Fruit fly (Drosophila melanogaster): Measurements from ENCODE around the gene zpg.
A peak's percentile ranks its signal among the peaks of the same experiment; 100 is the strongest.

The zpg gene

DNA sequence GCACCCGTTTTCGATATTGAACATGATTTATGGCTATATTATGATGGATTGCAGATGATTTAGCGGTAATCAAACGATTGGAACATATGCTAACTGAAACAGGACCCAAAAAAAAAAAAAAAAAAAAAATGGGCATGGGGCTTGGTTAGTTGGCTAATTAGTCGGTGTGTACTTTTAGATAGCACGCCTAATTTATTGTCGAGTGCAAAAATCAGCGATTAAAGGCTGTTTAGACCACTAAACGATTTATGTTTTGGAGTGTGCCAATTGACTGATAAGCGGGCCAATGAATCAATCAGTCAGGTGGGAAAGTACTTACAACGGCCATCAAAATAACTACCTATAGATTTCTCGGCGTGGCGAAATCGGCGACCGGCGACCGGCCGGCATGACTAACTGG lies 9.3 kb upstream of the zpg start:
- TF ChIP-seq CG32264 (GFP tag; optimal IDR thresholded peaks at IDR 0.05) (no peak), Vsx2 (GFP tag; optimal IDR thresholded peaks at IDR 0.05; ENCODE audit: partially characterized antibody) (peak; percentile 3)

DNA sequence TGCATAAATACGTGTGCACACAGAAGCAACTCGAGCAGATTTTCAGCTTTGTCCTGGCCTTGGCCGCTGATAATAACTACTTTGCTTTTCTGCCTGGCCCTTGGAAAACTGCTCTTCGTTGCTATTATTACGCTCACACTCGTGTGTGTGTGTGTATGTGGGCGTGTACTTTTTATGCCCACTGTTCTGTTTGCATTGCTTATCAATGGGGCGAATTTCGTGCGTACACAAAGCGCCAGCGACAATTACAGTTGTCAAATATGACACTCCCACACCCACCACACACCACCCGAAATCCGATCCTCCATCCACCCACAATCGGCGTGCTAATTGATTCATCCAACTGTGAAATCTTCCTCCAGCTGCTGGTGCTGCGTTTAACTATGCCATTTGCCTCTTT lies 6.8 kb upstream of the zpg start:
- TF ChIP-seq sv (GFP tag; optimal IDR thresholded peaks at IDR 0.05) (no peak), Myc (optimal IDR thresholded peaks at IDR 0.05) (no peak), GATAd (GFP tag; optimal IDR thresholded peaks at IDR 0.05) (no peak), Hr83 (GFP tag; optimal IDR thresholded peaks at IDR 0.05; ENCODE audit: poor library complexity, severe bottlenecking) (no peak), dmrt93B (GFP tag; optimal IDR thresholded peaks at IDR 0.05) (no peak), foxo (GFP tag; optimal IDR thresholded peaks at IDR 0.05) (no peak), HLH106 (tag; optimal IDR thresholded peaks at IDR 0.05) (no peak), sage (GFP tag; optimal IDR thresholded peaks at IDR 0.05) (no peak), lola (GFP tag; optimal IDR thresholded peaks at IDR 0.05) (no peak), rgr (GFP tag; optimal IDR thresholded peaks at IDR 0.05) (no peak), Rel (GFP tag; optimal IDR thresholded peaks at IDR 0.05) (no peak), Rel (tag; optimal IDR thresholded peaks at IDR 0.05) (no peak), h (GFP tag; optimal IDR thresholded peaks at IDR 0.05) (no peak), Jra (GFP tag; optimal IDR thresholded peaks at IDR 0.05) (no peak)

DNA sequence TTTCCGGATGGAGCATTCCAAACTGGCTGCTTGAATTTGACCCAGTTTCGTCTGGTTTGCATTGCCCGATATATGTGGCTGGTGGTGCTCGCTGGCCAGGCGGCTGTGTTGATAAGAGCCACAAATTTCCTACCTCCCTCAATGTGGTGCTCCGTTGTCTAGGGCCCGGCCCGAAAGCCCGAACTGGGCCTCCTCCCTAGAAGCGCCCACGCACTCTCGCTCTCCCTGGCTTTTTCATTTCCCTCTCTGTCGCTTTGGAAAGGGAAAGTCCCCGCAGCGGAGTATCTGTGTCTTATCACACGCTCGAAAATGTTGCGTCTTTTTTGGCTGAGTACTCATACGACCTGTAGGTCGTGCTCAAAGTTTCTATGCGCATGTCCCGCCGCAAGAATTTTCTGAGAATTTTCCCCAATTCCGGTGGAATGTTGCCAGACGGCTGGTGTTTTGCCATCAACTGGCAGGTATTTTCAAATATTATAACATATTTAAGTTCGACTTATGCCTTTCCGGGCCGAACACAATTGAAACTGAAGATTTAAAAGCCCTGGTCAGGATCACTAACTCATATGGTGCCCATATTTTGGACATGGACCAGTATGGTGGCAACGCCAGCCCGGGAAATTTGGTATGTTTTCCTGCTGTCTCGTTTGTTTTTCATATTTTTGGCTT lies 3.2 kb upstream of the zpg start, which contains the start of gene axed:
TSS of gene axed (plus strand) at position 442 of the 669 bp plus-strand sequence.
- TF ChIP-seq Rel (GFP tag; optimal IDR thresholded peaks at IDR 0.05) (no peak), Rel (tag; optimal IDR thresholded peaks at IDR 0.05) (peak; percentile 27), CrebA (GFP tag; optimal IDR thresholded peaks at IDR 0.05; ENCODE audit: borderline replicate concordance) (no peak)

DNA sequence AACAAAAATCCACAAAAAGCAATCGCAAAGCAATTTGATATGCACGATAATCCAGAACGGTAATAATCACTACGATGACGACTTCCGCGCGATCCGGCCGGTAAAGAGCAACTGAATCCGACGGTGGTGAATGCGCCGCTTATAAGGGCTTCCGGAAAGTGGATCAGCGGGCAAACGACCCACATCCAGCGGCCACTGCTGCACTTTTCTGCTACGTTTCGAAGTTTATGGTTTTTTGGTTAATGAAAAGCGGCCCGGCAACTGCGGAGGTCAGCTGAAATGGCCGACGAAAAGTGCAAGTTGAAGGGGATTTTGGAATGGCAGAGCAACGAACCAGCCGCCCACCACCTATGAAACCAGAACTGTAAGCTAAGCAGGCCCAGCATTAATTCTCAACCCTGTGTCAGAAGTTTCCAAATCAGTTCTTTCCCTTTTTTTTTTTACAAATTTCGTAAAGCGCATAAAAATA lies 2.5 kb downstream of the zpg start, which contains the start of the genes ndl and Rexo5:
TSS of gene ndl (minus strand) at position 101 of the 469 bp plus-strand sequence.
TSS of gene Rexo5 (plus strand) at position 419 of the 469 bp plus-strand sequence.
- TF ChIP-seq Hr78 (GFP tag; optimal IDR thresholded peaks at IDR 0.05) (no peak), rgr (GFP tag; optimal IDR thresholded peaks at IDR 0.05) (no peak), sage (GFP tag; optimal IDR thresholded peaks at IDR 0.05) (no peak), HLH106 (tag; optimal IDR thresholded peaks at IDR 0.05) (no peak), ey (GFP tag; optimal IDR thresholded peaks at IDR 0.05) (no peak), dmrt93B (GFP tag; optimal IDR thresholded peaks at IDR 0.05) (no peak), brk (GFP tag; optimal IDR thresholded peaks at IDR 0.05) (no peak)

DNA sequence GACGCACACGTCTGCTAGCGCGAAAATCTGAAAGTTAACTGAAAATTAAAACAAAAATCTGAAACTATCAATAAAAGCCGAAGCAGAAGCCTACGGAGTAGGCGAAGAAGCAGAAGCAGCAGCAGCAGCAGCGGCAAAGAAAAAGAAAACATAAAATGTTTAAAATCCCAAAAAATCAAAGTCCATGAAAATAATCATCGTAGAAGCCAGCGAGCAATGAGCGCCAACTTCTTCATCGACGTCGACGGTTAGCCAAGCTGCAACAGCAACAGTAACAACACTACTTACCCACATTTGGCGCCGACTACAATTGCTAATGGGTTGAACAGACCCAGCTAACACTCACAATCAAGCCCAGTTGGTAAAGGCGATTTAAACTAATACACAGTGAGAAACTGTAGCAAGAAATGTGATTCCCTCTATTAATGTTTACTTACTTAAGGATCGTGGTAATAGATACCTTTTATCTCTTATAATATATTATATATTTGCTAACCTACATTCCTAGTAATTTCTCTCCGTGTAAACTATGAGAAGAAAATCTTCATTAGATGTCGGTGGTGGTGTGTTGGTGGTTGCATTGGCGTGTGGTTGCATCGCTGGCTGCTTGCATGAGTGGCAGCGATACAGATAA lies 16.3 kb downstream of the zpg start, which contains the start of gene jv:
TSS of gene jv (minus strand) at position 51 of the 634 bp plus-strand sequence.
- no peak for TF ChIP-seq sv (GFP tag; optimal IDR thresholded peaks at IDR 0.05)
- no peak for TF ChIP-seq Myc (optimal IDR thresholded peaks at IDR 0.05)
- TF ChIP-seq jim (GFP tag; optimal IDR thresholded peaks at IDR 0.05), result no peak
- TF ChIP-seq Dif (GFP tag; optimal IDR thresholded peaks at IDR 0.05; ENCODE audit: partially characterized antibody), result no peak
- TF ChIP-seq CG32264 (GFP tag; optimal IDR thresholded peaks at IDR 0.05), result no peak
- no peak for TF ChIP-seq brk (GFP tag; optimal IDR thresholded peaks at IDR 0.05)
- TF ChIP-seq CG9705 (GFP tag; optimal IDR thresholded peaks at IDR 0.05), result no peak
- no peak for TF ChIP-seq Rel (GFP tag; optimal IDR thresholded peaks at IDR 0.05)
- no peak for TF ChIP-seq Rel (tag; optimal IDR thresholded peaks at IDR 0.05)

DNA sequence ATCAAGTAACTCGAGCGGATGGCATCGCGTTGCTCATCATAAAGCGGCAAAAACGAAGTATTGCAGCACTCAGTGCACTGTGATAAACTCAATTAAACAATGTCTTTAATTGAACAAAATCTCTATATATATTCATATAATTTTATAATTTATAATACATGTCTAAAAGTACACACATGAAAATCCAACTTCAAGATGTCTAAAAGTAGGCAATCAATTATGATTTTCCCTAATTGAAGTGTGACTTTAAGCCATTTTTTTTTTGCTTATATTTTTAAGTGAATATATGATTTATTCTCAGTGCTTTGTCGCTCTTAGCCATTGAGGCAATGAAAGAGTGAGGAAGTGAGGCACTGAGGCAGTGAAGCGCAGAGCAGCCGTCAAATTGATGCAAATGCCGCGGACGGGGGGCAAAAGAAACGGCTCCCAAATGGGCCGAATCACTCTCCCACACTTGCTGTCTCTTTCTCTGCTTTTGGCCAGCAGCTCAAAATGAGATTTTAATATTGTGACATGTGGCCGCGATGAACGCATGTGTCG lies 28.4 kb downstream of the zpg start:
- TF ChIP-seq OdsH (GFP tag; optimal IDR thresholded peaks at IDR 0.05) (no peak), sage (GFP tag; optimal IDR thresholded peaks at IDR 0.05) (no peak), Myc (optimal IDR thresholded peaks at IDR 0.05) (no peak), fru (GFP tag; optimal IDR thresholded peaks at IDR 0.05) (no peak), Dif (GFP tag; optimal IDR thresholded peaks at IDR 0.05; ENCODE audit: partially characterized antibody) (no peak), Hr83 (GFP tag; optimal IDR thresholded peaks at IDR 0.05; ENCODE audit: poor library complexity, severe bottlenecking) (no peak), br (GFP tag; optimal IDR thresholded peaks at IDR 0.05) (no peak), Hr78 (GFP tag; optimal IDR thresholded peaks at IDR 0.05) (no peak), pan (optimal IDR thresholded peaks at IDR 0.05) (no peak), Abd-B (GFP tag; optimal IDR thresholded peaks at IDR 0.05) (no peak), sv (GFP tag; optimal IDR thresholded peaks at IDR 0.05) (no peak), HLH106 (tag; optimal IDR thresholded peaks at IDR 0.05) (no peak), CrebA (GFP tag; optimal IDR thresholded peaks at IDR 0.05; ENCODE audit: borderline replicate concordance) (no peak), Vsx2 (GFP tag; optimal IDR thresholded peaks at IDR 0.05; ENCODE audit: partially characterized antibody) (no peak), GATAd (GFP tag; optimal IDR thresholded peaks at IDR 0.05) (no peak), CG32264 (GFP tag; optimal IDR thresholded peaks at IDR 0.05) (no peak)

Data from whole organism, wandering third instar larva.